Worm (Caenorhabditis elegans) whole organism, young adult: ENCODE results near the gene ipla-7.

Source experiments
- B0035.1 ChIP-seq: sonication (generic microtip); optimal IDR thresholded peaks from 2 replicates; lab custom pipeline; 2016; ENCODE audit warnings: missing genetic modification characterization, mild to moderate bottlenecking, missing compliant biosample characterization, missing genotype, missing genetic modification reagents
- F22D6.2 ChIP-seq: sonication (generic microtip); optimal IDR thresholded peaks from 2 replicates; lab custom pipeline; 2016; ENCODE audit warnings: mild to moderate bottlenecking, missing genetic modification characterization, missing compliant biosample characterization
- F49E8.2 ChIP-seq: sonication (generic microtip); optimal IDR thresholded peaks from 3 replicates; lab custom pipeline; 2017; ENCODE audit warnings: missing genetic modification characterization, mild to moderate bottlenecking, missing compliant biosample characterization, antibody characterized with exemption, moderate library complexity; ENCODE audit not compliant: insufficient read depth
- K11D2.4 ChIP-seq: fragments of 200-800 bp; sonication (Bioruptor generic); IDR thresholded peaks from 2 replicates; pipeline ENCODE4 v1.3.6; 2022; ENCODE audit warnings: missing genetic modification reagents, missing genetic modification characterization, missing compliant biosample characterization
- K12H6.12 ChIP-seq: fragments of 200-800 bp; sonication (Bioruptor generic); optimal IDR thresholded peaks from 2 replicates; lab custom pipeline; 2018; ENCODE audit warnings: mild to moderate bottlenecking, missing genetic modification characterization, missing compliant biosample characterization
- T26A5.8 ChIP-seq: sonication (generic microtip); optimal IDR thresholded peaks from 2 replicates; lab custom pipeline; 2016; ENCODE audit warnings: missing genetic modification characterization, missing compliant biosample characterization
- attf-3 ChIP-seq: fragments of 200-800 bp; sonication (Bioruptor generic); conservative IDR thresholded peaks from 2 replicates; pipeline ENCODE4 v1.3.6; 2022; ENCODE audit warnings: missing genetic modification reagents, missing genetic modification characterization, missing compliant biosample characterization
- attf-6 ChIP-seq: fragments of 200-800 bp; sonication (Bioruptor generic); IDR thresholded peaks from 2 replicates; pipeline ENCODE4 v1.3.6; 2022; ENCODE audit warnings: missing genetic modification reagents, missing genetic modification characterization, missing compliant biosample characterization
- cebp-2 ChIP-seq: fragments of 200-800 bp; sonication (Bioruptor generic); IDR thresholded peaks from 2 replicates; pipeline ENCODE4 v1.3.6; 2022; ENCODE audit warnings: missing genetic modification characterization, missing compliant biosample characterization
- ceh-100 ChIP-seq: fragments of 200-800 bp; sonication (Bioruptor generic); IDR thresholded peaks from 2 replicates; pipeline ENCODE4 v1.3.6; 2022; ENCODE audit warnings: missing genetic modification reagents, missing genetic modification characterization, missing compliant biosample characterization
- ceh-27 ChIP-seq: fragments of 200-800 bp; sonication (Bioruptor generic); optimal IDR thresholded peaks from 2 replicates; lab custom pipeline; 2018; ENCODE audit warnings: mild to moderate bottlenecking, missing genetic modification characterization, moderate library complexity, missing compliant biosample characterization
- ceh-40 ChIP-seq: fragments of 200-800 bp; sonication (Bioruptor generic); IDR thresholded peaks from 2 replicates; pipeline ENCODE4 v1.3.6; 2022; ENCODE audit warnings: missing genetic modification characterization, missing compliant biosample characterization
- chd-7 ChIP-seq: sonication (generic microtip); optimal IDR thresholded peaks from 2 replicates; lab custom pipeline; 2016; ENCODE audit warnings: mild to moderate bottlenecking, missing genetic modification characterization, moderate library complexity, missing compliant biosample characterization
- dox-1 ChIP-seq: fragments of 200-800 bp; sonication (Bioruptor generic); IDR thresholded peaks from 2 replicates; pipeline ENCODE4 v1.3.6; 2022; ENCODE audit warnings: missing genetic modification reagents, missing genetic modification characterization, missing compliant biosample characterization
- egrh-3 ChIP-seq: fragments of 200-800 bp; sonication (Bioruptor generic); IDR thresholded peaks from 2 replicates; pipeline ENCODE4 v1.3.6; 2022; ENCODE audit warnings: missing genetic modification reagents, missing genetic modification characterization, missing compliant biosample characterization
- let-607 ChIP-seq, 2 experiments: fragments of 200-800 bp in 1 of 2; sonication (Bioruptor generic) in 1 of 2; sonication (generic microtip) in 1 of 2; optimal IDR thresholded peaks; 2 replicates each; lab custom pipeline; 2016 to 2018; ENCODE audit warnings: mild to moderate bottlenecking in 2 of 2, missing compliant biosample characterization in 2 of 2, missing genetic modification characterization in 2 of 2, moderate library complexity in 2 of 2, missing genotype in 1 of 2
- lin-26 ChIP-seq: fragments of 200-800 bp; sonication (Bioruptor generic); IDR thresholded peaks from 2 replicates; pipeline ENCODE4 v1.3.6; 2022; ENCODE audit warnings: missing genetic modification reagents, missing genetic modification characterization, missing compliant biosample characterization
- lin-35 ChIP-seq, 3 experiments: fragments of 150-350 bp in 2 of 3; sonication (generic microtip) in 1 of 3; optimal IDR thresholded peaks; 2 replicates each; lab custom pipeline; 2014 to 2018; ENCODE audit warnings: missing biosample characterization in 3 of 3, missing genetic modification characterization in 3 of 3, missing genetic modification reagents in 3 of 3
- lin-54 ChIP-seq: fragments of 200-800 bp; sonication (Bioruptor generic); optimal IDR thresholded peaks from 2 replicates; lab custom pipeline; 2018; ENCODE audit warnings: mild to moderate bottlenecking, missing genetic modification characterization, missing compliant biosample characterization
- lir-1 ChIP-seq: fragments of 200-800 bp; sonication (Bioruptor generic); conservative IDR thresholded peaks from 2 replicates; pipeline ENCODE4 v1.3.6; 2022; ENCODE audit warnings: missing genetic modification reagents, missing genetic modification characterization, missing compliant biosample characterization
- lsl-1 ChIP-seq: fragments of 200-800 bp; sonication (Bioruptor generic); optimal IDR thresholded peaks from 2 replicates; lab custom pipeline; 2018; ENCODE audit warnings: mild to moderate bottlenecking, missing genetic modification characterization, moderate library complexity, missing compliant biosample characterization
- lsy-27 ChIP-seq: sonication (generic microtip); optimal IDR thresholded peaks from 2 replicates; lab custom pipeline; 2017; ENCODE audit warnings: missing genetic modification characterization, mild to moderate bottlenecking, missing compliant biosample characterization, antibody characterized with exemption, missing genotype, borderline replicate concordance; ENCODE audit not compliant: insufficient read depth
- madf-3 ChIP-seq: fragments of 200-800 bp; sonication (Bioruptor generic); IDR thresholded peaks from 2 replicates; pipeline ENCODE4 v1.3.6; 2022; ENCODE audit warnings: missing genetic modification reagents, missing genetic modification characterization, missing compliant biosample characterization
- madf-6 ChIP-seq: fragments of 200-800 bp; sonication (Bioruptor generic); IDR thresholded peaks from 2 replicates; pipeline ENCODE4 v1.3.6; 2022; ENCODE audit warnings: missing genetic modification reagents, missing genetic modification characterization, missing compliant biosample characterization
- nhr-27 ChIP-seq: fragments of 200-800 bp; sonication (Bioruptor generic); optimal IDR thresholded peaks from 2 replicates; lab custom pipeline; 2018; ENCODE audit warnings: mild to moderate bottlenecking, missing genetic modification characterization, moderate library complexity, missing compliant biosample characterization
- pbrm-1 ChIP-seq: fragments of 200-800 bp; sonication (Bioruptor generic); IDR thresholded peaks from 2 replicates; pipeline ENCODE4 v1.3.6; 2022; ENCODE audit warnings: missing genetic modification reagents, missing genetic modification characterization, missing compliant biosample characterization
- rcor-1 ChIP-seq: fragments of 200-800 bp; sonication (Bioruptor generic); IDR thresholded peaks from 2 replicates; pipeline ENCODE4 v1.3.6; 2022; ENCODE audit warnings: missing genetic modification reagents, missing genetic modification characterization, missing compliant biosample characterization
- snpc-1.1 ChIP-seq: sonication (generic microtip); optimal IDR thresholded peaks from 2 replicates; lab custom pipeline; 2017; ENCODE audit warnings: missing genetic modification characterization, mild to moderate bottlenecking, missing compliant biosample characterization, antibody characterized with exemption, moderate library complexity, missing genotype, missing genetic modification reagents; ENCODE audit not compliant: insufficient read depth
- snpc-1.3 ChIP-seq: sonication (generic microtip); optimal IDR thresholded peaks from 2 replicates; lab custom pipeline; 2017; ENCODE audit warnings: missing genetic modification characterization, mild to moderate bottlenecking, missing compliant biosample characterization, antibody characterized with exemption, moderate library complexity, missing genotype, missing genetic modification reagents; ENCODE audit not compliant: insufficient read depth
- snpc-3.4 ChIP-seq: sonication (generic microtip); optimal IDR thresholded peaks from 2 replicates; lab custom pipeline; 2017; ENCODE audit warnings: missing genetic modification characterization, mild to moderate bottlenecking, missing compliant biosample characterization, antibody characterized with exemption, moderate library complexity, missing genotype, missing genetic modification reagents
- tbp1 ChIP-seq: fragments of 200-800 bp; sonication (Bioruptor generic); optimal IDR thresholded peaks from 2 replicates; lab custom pipeline; 2018; ENCODE audit warnings: mild to moderate bottlenecking, missing genetic modification characterization, missing compliant biosample characterization
- tbx-9 ChIP-seq: sonication (generic microtip); optimal IDR thresholded peaks from 2 replicates; lab custom pipeline; 2016; ENCODE audit warnings: borderline replicate concordance, missing genetic modification characterization, inconsistent platforms, missing compliant biosample characterization
- ztf-22 ChIP-seq: fragments of 200-800 bp; sonication (Bioruptor generic); optimal IDR thresholded peaks from 2 replicates; lab custom pipeline; 2018; ENCODE audit warnings: mild to moderate bottlenecking, missing genetic modification characterization, moderate library complexity, missing compliant biosample characterization
- ztf-26 ChIP-seq: sonication (generic microtip); optimal IDR thresholded peaks from 2 replicates; lab custom pipeline; 2017; ENCODE audit warnings: missing genetic modification characterization, missing compliant biosample characterization
- ztf-28 ChIP-seq: fragments of 200-800 bp; sonication (Bioruptor generic); IDR thresholded peaks from 2 replicates; pipeline ENCODE4 v1.3.6; 2022; ENCODE audit warnings: missing genetic modification reagents, missing genetic modification characterization, missing compliant biosample characterization
- ztf-3 ChIP-seq: fragments of 200-800 bp; sonication (Bioruptor generic); optimal IDR thresholded peaks from 2 replicates; lab custom pipeline; 2018; ENCODE audit warnings: mild to moderate bottlenecking, missing genetic modification characterization, missing compliant biosample characterization

The ipla-7 gene

DNA sequence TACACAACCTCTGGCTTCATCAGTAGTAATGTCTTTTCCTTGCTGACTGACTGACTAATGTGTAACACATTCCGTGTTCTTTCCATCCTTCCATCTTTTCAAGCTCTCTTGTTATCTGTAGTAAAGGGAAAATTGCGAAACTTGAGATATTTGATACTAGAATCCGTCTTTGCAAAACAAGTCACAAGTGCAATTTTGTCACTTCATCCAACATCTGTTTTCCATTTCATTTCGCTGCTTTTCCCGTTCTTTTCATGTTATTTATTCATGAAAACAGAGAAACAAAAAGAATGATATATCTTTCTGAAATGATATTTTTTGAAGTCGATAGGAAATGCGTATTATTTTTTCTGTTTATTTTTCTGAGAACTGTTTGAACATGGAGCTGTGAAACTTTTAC, 16.6 kb downstream of the ipla-7 start:
- TF ChIP-seq pbrm-1 (GFP tag; lab: Robert Waterston, UW), result no peak
- TF ChIP-seq snpc-3.4 (tag; lab: Kevin White, UChicago), result no peak
- TF ChIP-seq snpc-1.1 (tag; lab: Kevin White, UChicago), result no peak
- no peak for TF ChIP-seq chd-7 (tag; lab: Kevin White, UChicago)
- TF ChIP-seq let-607 (tag; optimal IDR thresholded peaks at IDR 0.05; lab: Kevin White, UChicago), result no peak
- no peak for TF ChIP-seq lin-26 (GFP tag; lab: Robert Waterston, UW)
- TF ChIP-seq madf-3, result no peak
- TF ChIP-seq F49E8.2 (tag; lab: Kevin White, UChicago), result no peak
- no peak for TF ChIP-seq K12H6.12
- no peak for TF ChIP-seq ztf-28 (GFP tag; lab: Robert Waterston, UW)
- TF ChIP-seq F22D6.2 (tag; lab: Kevin White, UChicago), result no peak
- TF ChIP-seq tbx-9 (tag; lab: Kevin White, UChicago), result no peak
- no peak for TF ChIP-seq dox-1 (GFP tag; lab: Robert Waterston, UW)
- TF ChIP-seq ztf-3 (GFP tag; lab: Kevin White, UChicago), result no peak
- no peak for TF ChIP-seq egrh-3 (GFP tag; lab: Robert Waterston, UW)
- no peak for TF ChIP-seq ceh-27 (GFP tag; lab: Kevin White, UChicago)
- no peak for TF ChIP-seq rcor-1 (GFP tag; lab: Robert Waterston, UW)
- no peak for TF ChIP-seq K11D2.4 (GFP tag; lab: Robert Waterston, UW)

DNA sequence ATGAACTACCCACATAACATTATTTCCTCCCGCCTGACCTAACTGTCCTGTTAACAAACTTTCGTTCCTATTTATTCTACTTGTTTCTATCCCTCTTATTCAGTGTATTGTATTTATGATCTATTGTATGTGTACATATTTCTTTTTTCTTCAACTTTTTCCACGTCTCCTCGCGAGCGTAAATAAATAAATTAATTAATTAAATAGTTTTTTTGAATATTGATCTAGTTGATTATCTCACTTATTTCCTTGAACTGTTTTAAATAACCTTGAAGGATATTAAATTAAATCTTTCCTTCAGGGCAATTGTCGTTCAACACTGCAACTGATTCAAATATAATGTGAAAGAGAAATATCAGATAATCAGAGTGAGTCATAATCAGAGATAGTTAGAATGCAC, 19.8 kb downstream of the ipla-7 start, which contains the start of gene frk-1:
TSS of gene frk-1 (plus strand) at position 301 of the 400 bp plus-strand sequence.
- TF ChIP-seq ztf-22 (GFP tag; lab: Kevin White, UChicago) (no peak), lin-35 (GFP tag; optimal IDR thresholded peaks at IDR 0.05; lab: Kevin White, UChicago) (no peak), ceh-100 (GFP tag; lab: Robert Waterston, UW) (no peak), T26A5.8 (tag; lab: Kevin White, UChicago) (no peak), snpc-1.3 (no peak), lsl-1 (GFP tag; lab: Kevin White, UChicago) (no peak), nhr-27 (tag; lab: Kevin White, UChicago) (no peak), attf-3 (no peak), B0035.1 (tag; lab: Kevin White, UChicago) (no peak), lin-54 (no peak), rcor-1 (GFP tag; lab: Robert Waterston, UW) (no peak), cebp-2 (GFP tag; lab: Robert Waterston, UW) (no peak), tbp1 (no peak), lir-1 (GFP tag; lab: Robert Waterston, UW) (no peak)
- TF ChIP-seq, all 124 proteins: peak for 0

DNA sequence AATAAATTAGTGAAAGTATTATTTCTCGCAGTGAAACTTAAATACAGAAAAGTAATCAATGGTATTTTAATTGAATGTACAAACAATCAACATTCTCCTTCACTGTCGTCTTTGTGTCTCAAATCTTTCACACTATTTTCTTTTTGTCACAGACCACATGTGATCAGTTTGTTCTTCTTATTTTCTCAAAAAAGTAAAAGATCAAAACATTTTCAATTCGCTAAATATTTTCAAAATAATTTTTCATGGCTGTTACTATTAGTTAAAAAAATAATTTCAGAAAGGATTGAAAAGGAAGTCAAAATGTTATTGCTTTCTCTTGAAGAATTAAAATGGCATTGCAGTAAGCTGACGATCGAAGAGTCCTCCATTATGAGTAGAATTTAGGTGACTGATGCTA, 21.8 kb downstream of the ipla-7 start, which contains the start of gene dhs-31:
TSS of gene dhs-31 (minus strand) at position 101 of the 400 bp plus-strand sequence.
- no peak for TF ChIP-seq attf-6
- TF ChIP-seq ztf-28 (GFP tag; lab: Robert Waterston, UW), result no peak
- TF ChIP-seq ztf-26 (tag; lab: Kevin White, UChicago), result no peak
- TF ChIP-seq lsy-27 (tag; lab: Kevin White, UChicago), result no peak
- no peak for TF ChIP-seq ceh-40 (GFP tag; lab: Robert Waterston, UW)
- TF ChIP-seq madf-6 (GFP tag; lab: Robert Waterston, UW), result no peak
